Worm (Caenorhabditis elegans): Measurements from ENCODE around the gene F56C3.10.

ce11 chrX:1420524-1420923 lies 39.1 kb upstream of the F56C3.10 start:
- TF ChIP-seq ceh-63 (GFP tag; optimal IDR thresholded peaks at IDR 0.05): no peak
- no peak for TF ChIP-seq fos-1 (tag; optimal IDR thresholded peaks at IDR 0.05)
- TF ChIP-seq sptf-1 (tag; optimal IDR thresholded peaks at IDR 0.05): no peak
- no peak for TF ChIP-seq lin-39 (tag; optimal IDR thresholded peaks at IDR 0.05)
- TF ChIP-seq ztf-11 (tag; optimal IDR thresholded peaks at IDR 0.05): no peak
- no peak for TF ChIP-seq nhr-19 (GFP tag; conservative IDR thresholded peaks at IDR 0.05)
- TF ChIP-seq nhr-77 (tag; optimal IDR thresholded peaks at IDR 0.05): no peak
- no peak for TF ChIP-seq ama-1 (optimal IDR thresholded peaks at IDR 0.05)

Data from whole organism, L1 larva.